Worm (Caenorhabditis elegans): ENCODE measurements around the gene fln-2.

The fln-2 gene

ce11 chrX:9387041-9387440 lies 10.5 kb upstream of the fln-2 start, which contains the start of gene C23F12.4:
Gene C23F12.4, plus strand, starts transcription at chrX:9387341.
- TF ChIP-seq tra-4 (tag; optimal IDR thresholded peaks at IDR 0.05) (no peak), tbx-11 (GFP tag; IDR thresholded peaks at IDR 0.05) (no peak), tbx-37 (GFP tag; conservative IDR thresholded peaks at IDR 0.05) (no peak), scrt-1 (GFP tag; IDR thresholded peaks at IDR 0.05) (no peak), aly-1 (tag; optimal IDR thresholded peaks at IDR 0.05) (no peak), ets-7 (tag; optimal IDR thresholded peaks at IDR 0.05) (no peak), ceh-36 (tag; optimal IDR thresholded peaks at IDR 0.05) (no peak), hnd-1 (tag; optimal IDR thresholded peaks at IDR 0.05) (no peak), sea-1 (GFP tag; conservative IDR thresholded peaks at IDR 0.05) (no peak), ceh-13 (GFP tag; optimal IDR thresholded peaks at IDR 0.05) (no peak), F13C5.2 (tag; optimal IDR thresholded peaks at IDR 0.05) (no peak), hmbx-1 (tag; optimal IDR thresholded peaks at IDR 0.05) (no peak), hmg-4 (GFP tag; optimal IDR thresholded peaks at IDR 0.05) (no peak), ama-1 (optimal IDR thresholded peaks at IDR 0.05) (no peak), pes-1 (GFP tag; IDR thresholded peaks at IDR 0.05) (no peak)

- TF ChIP-seq ama-1 (optimal IDR thresholded peaks at IDR 0.05) (no peak), tbx-37 (GFP tag; conservative IDR thresholded peaks at IDR 0.05) (no peak), ceh-36 (tag; optimal IDR thresholded peaks at IDR 0.05) (no peak), pes-1 (GFP tag; IDR thresholded peaks at IDR 0.05) (no peak), ets-7 (tag; optimal IDR thresholded peaks at IDR 0.05) (no peak), tbx-11 (GFP tag; IDR thresholded peaks at IDR 0.05) (no peak), flt-1 (GFP tag; IDR thresholded peaks at IDR 0.05) (no peak), aly-1 (tag; optimal IDR thresholded peaks at IDR 0.05) (no peak), scrt-1 (GFP tag; IDR thresholded peaks at IDR 0.05) (no peak), sea-1 (GFP tag; conservative IDR thresholded peaks at IDR 0.05) (no peak), tra-4 (tag; optimal IDR thresholded peaks at IDR 0.05) (no peak), ceh-13 (GFP tag; optimal IDR thresholded peaks at IDR 0.05) (no peak), hmg-4 (GFP tag; optimal IDR thresholded peaks at IDR 0.05) (no peak), hmbx-1 (tag; optimal IDR thresholded peaks at IDR 0.05) (no peak), F13C5.2 (tag; optimal IDR thresholded peaks at IDR 0.05) (no peak), B0310.2 (tag; optimal IDR thresholded peaks at IDR 0.05) (no peak), hnd-1 (tag; optimal IDR thresholded peaks at IDR 0.05) (no peak)
Measured at ce11 chrX:9388686-9389085, 8.8 kb upstream of the fln-2 start.

- TF ChIP-seq hmbx-1 (tag; optimal IDR thresholded peaks at IDR 0.05) (no peak), sea-1 (GFP tag; conservative IDR thresholded peaks at IDR 0.05) (no peak), tra-4 (tag; optimal IDR thresholded peaks at IDR 0.05) (no peak), pes-1 (GFP tag; IDR thresholded peaks at IDR 0.05) (no peak), hnd-1 (tag; optimal IDR thresholded peaks at IDR 0.05) (no peak), F13C5.2 (tag; optimal IDR thresholded peaks at IDR 0.05) (no peak), scrt-1 (GFP tag; IDR thresholded peaks at IDR 0.05) (no peak), ama-1 (optimal IDR thresholded peaks at IDR 0.05) (no peak), tbx-37 (GFP tag; conservative IDR thresholded peaks at IDR 0.05) (no peak), flt-1 (GFP tag; IDR thresholded peaks at IDR 0.05) (no peak), ets-7 (tag; optimal IDR thresholded peaks at IDR 0.05) (no peak), hmg-4 (GFP tag; optimal IDR thresholded peaks at IDR 0.05) (no peak), aly-1 (tag; optimal IDR thresholded peaks at IDR 0.05) (no peak), ceh-13 (GFP tag; optimal IDR thresholded peaks at IDR 0.05) (no peak), tbx-11 (GFP tag; IDR thresholded peaks at IDR 0.05) (no peak), ceh-36 (tag; optimal IDR thresholded peaks at IDR 0.05) (no peak), B0310.2 (tag; optimal IDR thresholded peaks at IDR 0.05) (no peak)
Measured at ce11 chrX:9391345-9391744, 6.2 kb upstream of the fln-2 start, which contains the start of gene C23F12.3. Gene C23F12.3, plus strand, starts transcription at chrX:9391645.

ce11 chrX:9393750-9394149 lies 3.8 kb upstream of the fln-2 start, which contains the start of gene C23F12.9:
Gene C23F12.9, plus strand, starts transcription at chrX:9394050.
- TF ChIP-seq pes-1 (GFP tag; IDR thresholded peaks at IDR 0.05) (no peak), ets-7 (tag; optimal IDR thresholded peaks at IDR 0.05) (no peak), hmbx-1 (tag; optimal IDR thresholded peaks at IDR 0.05) (no peak), sea-1 (GFP tag; conservative IDR thresholded peaks at IDR 0.05) (no peak), tbx-11 (GFP tag; IDR thresholded peaks at IDR 0.05) (no peak), scrt-1 (GFP tag; IDR thresholded peaks at IDR 0.05) (no peak), B0310.2 (tag; optimal IDR thresholded peaks at IDR 0.05) (no peak), ceh-13 (GFP tag; optimal IDR thresholded peaks at IDR 0.05) (no peak), tbx-37 (GFP tag; conservative IDR thresholded peaks at IDR 0.05) (no peak), tra-4 (tag; optimal IDR thresholded peaks at IDR 0.05) (no peak), hnd-1 (tag; optimal IDR thresholded peaks at IDR 0.05) (no peak), ceh-36 (tag; optimal IDR thresholded peaks at IDR 0.05) (no peak), hmg-4 (GFP tag; optimal IDR thresholded peaks at IDR 0.05) (no peak), flt-1 (GFP tag; IDR thresholded peaks at IDR 0.05) (no peak)

- TF ChIP-seq tbx-11 (GFP tag; IDR thresholded peaks at IDR 0.05) (no peak), hmg-4 (GFP tag; optimal IDR thresholded peaks at IDR 0.05) (no peak), ama-1 (optimal IDR thresholded peaks at IDR 0.05) (no peak)
Measured at ce11 chrX:9401963-9402362, 4.5 kb downstream of the fln-2 start.

- TF ChIP-seq hmg-4 (GFP tag; optimal IDR thresholded peaks at IDR 0.05) (no peak), hmbx-1 (tag; optimal IDR thresholded peaks at IDR 0.05) (no peak), sea-1 (GFP tag; conservative IDR thresholded peaks at IDR 0.05) (no peak), hnd-1 (tag; optimal IDR thresholded peaks at IDR 0.05) (no peak), B0310.2 (tag; optimal IDR thresholded peaks at IDR 0.05) (no peak), flt-1 (GFP tag; IDR thresholded peaks at IDR 0.05) (no peak), ceh-36 (tag; optimal IDR thresholded peaks at IDR 0.05) (no peak), tra-4 (tag; optimal IDR thresholded peaks at IDR 0.05) (no peak), tbx-11 (GFP tag; IDR thresholded peaks at IDR 0.05) (no peak), ets-7 (tag; optimal IDR thresholded peaks at IDR 0.05) (no peak), scrt-1 (GFP tag; IDR thresholded peaks at IDR 0.05) (no peak), pes-1 (GFP tag; IDR thresholded peaks at IDR 0.05) (no peak), tbx-37 (GFP tag; conservative IDR thresholded peaks at IDR 0.05) (no peak), ceh-13 (GFP tag; optimal IDR thresholded peaks at IDR 0.05) (no peak), ama-1 (optimal IDR thresholded peaks at IDR 0.05) (no peak), aly-1 (tag; optimal IDR thresholded peaks at IDR 0.05) (no peak), F13C5.2 (tag; optimal IDR thresholded peaks at IDR 0.05) (no peak)
Measured at ce11 chrX:9402464-9402863, 5.0 kb downstream of the fln-2 start.

ce11 chrX:9403622-9404255 lies 6.2 kb downstream of the fln-2 start:
- TF ChIP-seq tbx-37 (GFP tag; conservative IDR thresholded peaks at IDR 0.05), result no peak
- no peak for TF ChIP-seq pes-1 (GFP tag; IDR thresholded peaks at IDR 0.05)
- no peak for TF ChIP-seq hmbx-1 (tag; optimal IDR thresholded peaks at IDR 0.05)
- no peak for TF ChIP-seq tbx-11 (GFP tag; IDR thresholded peaks at IDR 0.05)
- no peak for TF ChIP-seq scrt-1 (GFP tag; IDR thresholded peaks at IDR 0.05)
- TF ChIP-seq hnd-1 (tag; optimal IDR thresholded peaks at IDR 0.05), result no peak
- no peak for TF ChIP-seq aly-1 (tag; optimal IDR thresholded peaks at IDR 0.05)

Measured in whole organism, early embryonic.